ENCODE assay signal across 5 fruit fly cellular contexts in genomic region chr3R:16448378-16449134, dm6.
TF ChIP-seq lines count a peak whose summit lies in the region.

No protein-coding gene starts in this region.

- TF ChIP-seq CTCF in whole organism, embryonic (GFP tag; optimal IDR thresholded peaks at IDR 0.05; lab: Kevin White, UChicago): peak; percentile 13

TF ChIP-seq in whole organism, adult, 20 proteins besides CTCF, POLR2A, EP300 and RAD21 (continues in another document):
- TF ChIP-seq Clk (GFP tag; optimal IDR thresholded peaks at IDR 0.05; lab: Kevin White, UChicago): no peak
- TF ChIP-seq tj (GFP tag; optimal IDR thresholded peaks at IDR 0.05; lab: Kevin White, UChicago): peak; percentile 41
- peak; percentile 94 for TF ChIP-seq kay (GFP tag; lab: Kevin White, UChicago; ENCODE audit: borderline replicate concordance)
- no peak for TF ChIP-seq Mnt (GFP tag; optimal IDR thresholded peaks at IDR 0.05; lab: Kevin White, UChicago)
- peak; percentile 74 for TF ChIP-seq CG12768 (GFP tag; optimal IDR thresholded peaks at IDR 0.05; lab: Kevin White, UChicago)
- TF ChIP-seq cic (GFP tag; optimal IDR thresholded peaks at IDR 0.05; lab: Kevin White, UChicago): no peak
- no peak for TF ChIP-seq Crg-1 (GFP tag; optimal IDR thresholded peaks at IDR 0.05; lab: Kevin White, UChicago)
- peak; percentile 73 for TF ChIP-seq CG11617 (GFP tag; optimal IDR thresholded peaks at IDR 0.05; lab: Kevin White, UChicago)
- TF ChIP-seq CG33017 (tag; optimal IDR thresholded peaks at IDR 0.05; lab: Kevin White, UChicago): peak; percentile 68
- peak; percentile 31 for TF ChIP-seq CG5204 (GFP tag; optimal IDR thresholded peaks at IDR 0.05; lab: Kevin White, UChicago)
- no peak for TF ChIP-seq ovo (GFP tag; optimal IDR thresholded peaks at IDR 0.05; lab: Kevin White, UChicago)
- no peak for TF ChIP-seq CG7101 (tag; optimal IDR thresholded peaks at IDR 0.05; lab: Kevin White, UChicago)
- TF ChIP-seq pad (GFP tag; optimal IDR thresholded peaks at IDR 0.05; lab: Kevin White, UChicago): no peak
- TF ChIP-seq toe (GFP tag; optimal IDR thresholded peaks at IDR 0.05; lab: Kevin White, UChicago): peak; percentile 33
- TF ChIP-seq Hr96 (GFP tag; optimal IDR thresholded peaks at IDR 0.05; lab: Kevin White, UChicago): no peak
- TF ChIP-seq CG7045 (GFP tag; optimal IDR thresholded peaks at IDR 0.05; lab: Kevin White, UChicago): no peak
- TF ChIP-seq CG1620 (GFP tag; optimal IDR thresholded peaks at IDR 0.05; lab: Kevin White, UChicago): no peak
- TF ChIP-seq bab1 (GFP tag; optimal IDR thresholded peaks at IDR 0.05; lab: Kevin White, UChicago): no peak
- no peak for TF ChIP-seq cnc (optimal IDR thresholded peaks at IDR 0.05; lab: Kevin White, UChicago)

TF ChIP-seq in whole organism, embryonic, 481 proteins besides CTCF, POLR2A, EP300 and RAD21 (continues in another document):
- TF ChIP-seq Bteb2 (GFP tag; optimal IDR thresholded peaks at IDR 0.05; lab: Kevin White, UChicago) (peak; percentile 51), CG3847 (GFP tag; IDR thresholded peaks at IDR 0.05; lab: Robert Waterston, UW) (peak; percentile 58), esg (GFP tag; conservative IDR thresholded peaks at IDR 0.05; lab: Robert Waterston, UW) (peak; percentile 80), Opbp (GFP tag; IDR thresholded peaks at IDR 0.05; lab: Robert Waterston, UW; ENCODE audit: partially characterized antibody) (no peak), Pdp1 (GFP tag; optimal IDR thresholded peaks at IDR 0.05; lab: Kevin White, UChicago) (peak in 1 of 2 experiments; percentile 22), CG2116 (GFP tag; optimal IDR thresholded peaks at IDR 0.05; lab: Kevin White, UChicago) (no peak), lov (optimal IDR thresholded peaks at IDR 0.05; lab: Kevin White, UChicago) (no peak), lov (GFP tag; IDR thresholded peaks at IDR 0.05; lab: Robert Waterston, UW) (peak; percentile 84), sr (GFP tag; IDR thresholded peaks at IDR 0.05; lab: Robert Waterston, UW) (peak; percentile 62; the same call in 2 of the 3 replicates), nerfin-2 (GFP tag; IDR thresholded peaks at IDR 0.05; lab: Robert Waterston, UW; ENCODE audit: partially characterized antibody) (no peak), sisA (GFP tag; IDR thresholded peaks at IDR 0.05; lab: Robert Waterston, UW) (peak; percentile 85), E2f2 (GFP tag; IDR thresholded peaks at IDR 0.05; lab: Robert Waterston, UW) (no peak; the same call in 1 of the 2 replicates), ind (GFP tag; optimal IDR thresholded peaks at IDR 0.05; lab: Kevin White, UChicago) (peak; percentile 72), scrt (GFP tag; optimal IDR thresholded peaks at IDR 0.05; lab: Kevin White, UChicago) (peak; percentile 44), CG9609 (GFP tag; optimal IDR thresholded peaks at IDR 0.05; lab: Kevin White, UChicago) (peak; percentile 82), CG8765 (GFP tag; IDR thresholded peaks at IDR 0.05; lab: Robert Waterston, UW) (peak; percentile 81), CG7963 (GFP tag; IDR thresholded peaks at IDR 0.05; lab: Robert Waterston, UW; ENCODE audit: partially characterized antibody) (no peak), ase (GFP tag; IDR thresholded peaks at IDR 0.05; lab: Robert Waterston, UW) (peak; percentile 82)

TF ChIP-seq in whole organism, prepupa, 60 proteins besides CTCF, POLR2A, EP300 and RAD21 (continues in another document):
- peak; percentile 79 for TF ChIP-seq CG11294 (GFP tag; IDR thresholded peaks at IDR 0.05; lab: Robert Waterston, UW)
- no peak for TF ChIP-seq CG34406 (GFP tag; optimal IDR thresholded peaks at IDR 0.05; lab: Kevin White, UChicago)
- TF ChIP-seq CG1621 (tag; optimal IDR thresholded peaks at IDR 0.05; lab: Kevin White, UChicago): peak; percentile 61
- no peak for TF ChIP-seq CG31627 (GFP tag; optimal IDR thresholded peaks at IDR 0.05; lab: Kevin White, UChicago)
- no peak for TF ChIP-seq net (GFP tag; optimal IDR thresholded peaks at IDR 0.05; lab: Kevin White, UChicago)
- no peak for TF ChIP-seq CG6792 (GFP tag; optimal IDR thresholded peaks at IDR 0.05; lab: Kevin White, UChicago)
- TF ChIP-seq CG32006 (GFP tag; optimal IDR thresholded peaks at IDR 0.05; lab: Kevin White, UChicago): peak; percentile 78
- no peak for TF ChIP-seq vri (GFP tag; optimal IDR thresholded peaks at IDR 0.05; lab: Kevin White, UChicago)
- no peak for TF ChIP-seq CG9139 (GFP tag; optimal IDR thresholded peaks at IDR 0.05; lab: Kevin White, UChicago)
- peak; percentile 6 for TF ChIP-seq Ets96B (tag; optimal IDR thresholded peaks at IDR 0.05; lab: Kevin White, UChicago)
- TF ChIP-seq CG4318 (GFP tag; optimal IDR thresholded peaks at IDR 0.05; lab: Kevin White, UChicago): no peak
- TF ChIP-seq eg (GFP tag; IDR thresholded peaks at IDR 0.05; lab: Robert Waterston, UW): peak; percentile 93
- TF ChIP-seq CG16779 (tag; optimal IDR thresholded peaks at IDR 0.05; lab: Kevin White, UChicago): peak; percentile 68
- no peak for TF ChIP-seq pdm3 (GFP tag; optimal IDR thresholded peaks at IDR 0.05; lab: Kevin White, UChicago)
- no peak for TF ChIP-seq Sox15 (GFP tag; optimal IDR thresholded peaks at IDR 0.05; lab: Kevin White, UChicago)
- no peak for TF ChIP-seq CG6854 (GFP tag; optimal IDR thresholded peaks at IDR 0.05; lab: Kevin White, UChicago)
- TF ChIP-seq svp (GFP tag; lab: Kevin White, UChicago): no peak
- TF ChIP-seq Lpt (GFP tag; optimal IDR thresholded peaks at IDR 0.05; lab: Kevin White, UChicago): peak; percentile 61
- TF ChIP-seq Gug (GFP tag; IDR thresholded peaks at IDR 0.05; lab: Robert Waterston, UW): peak; percentile 92
- peak; percentile 57 for TF ChIP-seq Hr4 (GFP tag; optimal IDR thresholded peaks at IDR 0.05; lab: Kevin White, UChicago)
- TF ChIP-seq achi (GFP tag; optimal IDR thresholded peaks at IDR 0.05; lab: Kevin White, UChicago): no peak

TF ChIP-seq in whole organism, pupa, 21 proteins besides CTCF, POLR2A, EP300 and RAD21:
- TF ChIP-seq CG8301 (tag; optimal IDR thresholded peaks at IDR 0.05; lab: Kevin White, UChicago) (peak; percentile 89), Pif1A (GFP tag; optimal IDR thresholded peaks at IDR 0.05; lab: Kevin White, UChicago) (no peak), CG32121 (GFP tag; IDR thresholded peaks at IDR 0.05; lab: Robert Waterston, UW) (peak; percentile 63), CG15710 (tag; optimal IDR thresholded peaks at IDR 0.05; lab: Kevin White, UChicago) (no peak), rn (GFP tag; IDR thresholded peaks at IDR 0.05; lab: Robert Waterston, UW) (peak; percentile 86), CG13204 (GFP tag; optimal IDR thresholded peaks at IDR 0.05; lab: Kevin White, UChicago) (peak; percentile 44), CG17806 (tag; optimal IDR thresholded peaks at IDR 0.05; lab: Kevin White, UChicago) (peak; percentile 76), EcR (GFP tag; optimal IDR thresholded peaks at IDR 0.05; lab: Kevin White, UChicago) (no peak), CG10348 (GFP tag; IDR thresholded peaks at IDR 0.05; lab: Robert Waterston, UW) (peak; percentile 49; the same call in 1 of the 2 replicates), fd96Ca (GFP tag; IDR thresholded peaks at IDR 0.05; lab: Robert Waterston, UW) (peak; percentile 87), Ets98B (GFP tag; IDR thresholded peaks at IDR 0.05; lab: Robert Waterston, UW) (peak; percentile 82), CG12605 (GFP tag; IDR thresholded peaks at IDR 0.05; lab: Robert Waterston, UW) (peak; percentile 87), D1 (tag; optimal IDR thresholded peaks at IDR 0.05; lab: Kevin White, UChicago) (no peak), CG4496 (GFP tag; IDR thresholded peaks at IDR 0.05; lab: Robert Waterston, UW) (peak; percentile 95), Snoo (tag; optimal IDR thresholded peaks at IDR 0.05; lab: Kevin White, UChicago) (no peak), CG14655 (GFP tag; optimal IDR thresholded peaks at IDR 0.05; lab: Kevin White, UChicago) (peak; percentile 89), CG34367 (tag; optimal IDR thresholded peaks at IDR 0.05; lab: Kevin White, UChicago) (peak; percentile 86), gl (tag; optimal IDR thresholded peaks at IDR 0.05; lab: Kevin White, UChicago) (peak; percentile 87), Pif1B (GFP tag; optimal IDR thresholded peaks at IDR 0.05; lab: Kevin White, UChicago) (no peak), CG9948 (tag; optimal IDR thresholded peaks at IDR 0.05; lab: Kevin White, UChicago) (peak; percentile 84), CG8159 (tag; optimal IDR thresholded peaks at IDR 0.05; lab: Kevin White, UChicago) (no peak)
TF ChIP-seq in whole organism, pupa: peak in this region for 14.

TF ChIP-seq in whole organism, wandering third instar larva, 38 proteins besides CTCF, POLR2A, EP300 and RAD21:
- no peak for TF ChIP-seq Myc (optimal IDR thresholded peaks at IDR 0.05; lab: Kevin White, UChicago)
- no peak for TF ChIP-seq Abd-B (GFP tag; optimal IDR thresholded peaks at IDR 0.05; lab: Kevin White, UChicago)
- peak; percentile 31 for TF ChIP-seq rgr (GFP tag; optimal IDR thresholded peaks at IDR 0.05; lab: Kevin White, UChicago)
- TF ChIP-seq CG32264 (GFP tag; optimal IDR thresholded peaks at IDR 0.05; lab: Kevin White, UChicago): no peak
- TF ChIP-seq sage (GFP tag; optimal IDR thresholded peaks at IDR 0.05; lab: Kevin White, UChicago): no peak
- TF ChIP-seq Mio (GFP tag; optimal IDR thresholded peaks at IDR 0.05; lab: Kevin White, UChicago): no peak
- no peak for TF ChIP-seq usp (GFP tag; optimal IDR thresholded peaks at IDR 0.05; lab: Kevin White, UChicago)
- no peak for TF ChIP-seq dl (GFP tag; optimal IDR thresholded peaks at IDR 0.05; lab: Kevin White, UChicago; ENCODE audit: insufficient read depth in 1 of 2, partially characterized antibody in 2 of 2)
- TF ChIP-seq HLH106 (tag; optimal IDR thresholded peaks at IDR 0.05; lab: Kevin White, UChicago): no peak
- TF ChIP-seq OdsH (GFP tag; optimal IDR thresholded peaks at IDR 0.05; lab: Kevin White, UChicago): no peak
- no peak for TF ChIP-seq tai (GFP tag; optimal IDR thresholded peaks at IDR 0.05; lab: Kevin White, UChicago)
- no peak for TF ChIP-seq pan (optimal IDR thresholded peaks at IDR 0.05; lab: Kevin White, UChicago)
- peak; percentile 40 for TF ChIP-seq sv (GFP tag; optimal IDR thresholded peaks at IDR 0.05; lab: Kevin White, UChicago)
- TF ChIP-seq jim (GFP tag; optimal IDR thresholded peaks at IDR 0.05; lab: Kevin White, UChicago): no peak
- peak; percentile 49 for TF ChIP-seq Hnf4 (GFP tag; optimal IDR thresholded peaks at IDR 0.05; lab: Kevin White, UChicago)
- no peak for TF ChIP-seq h (GFP tag; optimal IDR thresholded peaks at IDR 0.05; lab: Kevin White, UChicago)
- no peak for TF ChIP-seq dmrt93B (GFP tag; optimal IDR thresholded peaks at IDR 0.05; lab: Kevin White, UChicago)
- no peak for TF ChIP-seq Vsx2 (GFP tag; optimal IDR thresholded peaks at IDR 0.05; lab: Kevin White, UChicago; ENCODE audit: partially characterized antibody)
- TF ChIP-seq br (GFP tag; optimal IDR thresholded peaks at IDR 0.05; lab: Kevin White, UChicago): no peak
- TF ChIP-seq Hr78 (GFP tag; optimal IDR thresholded peaks at IDR 0.05; lab: Kevin White, UChicago): no peak
TF ChIP-seq in whole organism, wandering third instar larva: peak in this region for 3.
